Fruit fly (Drosophila melanogaster): ENCODE results near the gene Rlb1.
A peak's percentile ranks its signal among the peaks of the same experiment; 100 is the strongest.

Gene Rlb1

dm6 chr3R:9500193-9501051 lies 12.7 kb upstream of the Rlb1 start:
- TF ChIP-seq CG8478 (optimal IDR thresholded peaks at IDR 0.05) (no peak), pan (optimal IDR thresholded peaks at IDR 0.05) (no peak), EcR (GFP tag; optimal IDR thresholded peaks at IDR 0.05) (no peak), usp (GFP tag; optimal IDR thresholded peaks at IDR 0.05) (no peak), psq (optimal IDR thresholded peaks at IDR 0.05) (no peak), Dll (optimal IDR thresholded peaks at IDR 0.05) (no peak)

- TF ChIP-seq psq (optimal IDR thresholded peaks at IDR 0.05): no peak
- TF ChIP-seq Dll (optimal IDR thresholded peaks at IDR 0.05): no peak
- TF ChIP-seq pan (optimal IDR thresholded peaks at IDR 0.05): no peak
- no peak for TF ChIP-seq EcR (GFP tag; optimal IDR thresholded peaks at IDR 0.05)
- no peak for TF ChIP-seq CG8478 (optimal IDR thresholded peaks at IDR 0.05)
Measured at dm6 chr3R:9501489-9502415, 11.4 kb upstream of the Rlb1 start.

dm6 chr3R:9502416-9502763 lies 10.7 kb upstream of the Rlb1 start, which contains the start of gene RhoL:
TSS of gene RhoL (minus strand) at chr3R:9502581.
- TF ChIP-seq pan (optimal IDR thresholded peaks at IDR 0.05): no peak
- no peak for TF ChIP-seq CG8478 (optimal IDR thresholded peaks at IDR 0.05)
- no peak for TF ChIP-seq psq (optimal IDR thresholded peaks at IDR 0.05)
- TF ChIP-seq usp (GFP tag; optimal IDR thresholded peaks at IDR 0.05): no peak
- no peak for TF ChIP-seq Dll (optimal IDR thresholded peaks at IDR 0.05)
- TF ChIP-seq EcR (GFP tag; optimal IDR thresholded peaks at IDR 0.05): no peak

- TF ChIP-seq Dll (optimal IDR thresholded peaks at IDR 0.05): no peak
- no peak for TF ChIP-seq CG8478 (optimal IDR thresholded peaks at IDR 0.05)
- no peak for TF ChIP-seq usp (GFP tag; optimal IDR thresholded peaks at IDR 0.05)
- TF ChIP-seq EcR (GFP tag; optimal IDR thresholded peaks at IDR 0.05): peak in 1 of 2 experiments; percentile 16
- no peak for TF ChIP-seq pan (optimal IDR thresholded peaks at IDR 0.05)
- TF ChIP-seq psq (optimal IDR thresholded peaks at IDR 0.05): no peak
Measured at dm6 chr3R:9503329-9504088, 9.6 kb upstream of the Rlb1 start.

- TF ChIP-seq psq (optimal IDR thresholded peaks at IDR 0.05) (no peak), usp (GFP tag; optimal IDR thresholded peaks at IDR 0.05) (no peak), CG8478 (optimal IDR thresholded peaks at IDR 0.05) (no peak), EcR (GFP tag; optimal IDR thresholded peaks at IDR 0.05) (no peak), Dll (optimal IDR thresholded peaks at IDR 0.05) (no peak), pan (optimal IDR thresholded peaks at IDR 0.05) (no peak)
Measured at dm6 chr3R:9504355-9504754, 8.8 kb upstream of the Rlb1 start, which contains the start of gene CG8149. TSS of gene CG8149 (plus strand) at chr3R:9504656.

- TF ChIP-seq Dll (optimal IDR thresholded peaks at IDR 0.05): no peak
- no peak for TF ChIP-seq EcR (GFP tag; optimal IDR thresholded peaks at IDR 0.05)
- TF ChIP-seq usp (GFP tag; optimal IDR thresholded peaks at IDR 0.05): no peak
- TF ChIP-seq pan (optimal IDR thresholded peaks at IDR 0.05): no peak
- no peak for TF ChIP-seq psq (optimal IDR thresholded peaks at IDR 0.05)
- no peak for TF ChIP-seq CG8478 (optimal IDR thresholded peaks at IDR 0.05)
Measured at dm6 chr3R:9510070-9510518, 3.0 kb upstream of the Rlb1 start, which contains the start of gene rump. TSS of gene rump (minus strand) at chr3R:9510324.

- TF ChIP-seq EcR (GFP tag; optimal IDR thresholded peaks at IDR 0.05): peak in 1 of 2 experiments; percentile 12
- no peak for TF ChIP-seq usp (GFP tag; optimal IDR thresholded peaks at IDR 0.05)
- peak; percentile 61 for TF ChIP-seq Dll (optimal IDR thresholded peaks at IDR 0.05)
Measured at dm6 chr3R:9512193-9513051, 705 bp upstream of the Rlb1 start.

- no peak for TF ChIP-seq Dll (optimal IDR thresholded peaks at IDR 0.05)
- no peak for TF ChIP-seq CG8478 (optimal IDR thresholded peaks at IDR 0.05)
- TF ChIP-seq pan (optimal IDR thresholded peaks at IDR 0.05): no peak
- TF ChIP-seq psq (optimal IDR thresholded peaks at IDR 0.05): no peak
- TF ChIP-seq EcR (GFP tag; optimal IDR thresholded peaks at IDR 0.05): no peak
- TF ChIP-seq usp (GFP tag; optimal IDR thresholded peaks at IDR 0.05): no peak
Measured at dm6 chr3R:9515860-9516344, 2.8 kb downstream of the Rlb1 start, which contains the start of the genes mRpL47, CG8176 and Kdm3. TSS of gene mRpL47 (minus strand) at chr3R:9515908. TSS of gene CG8176 (plus strand) at chr3R:9516007. TSS of gene Kdm3 (plus strand) at chr3R:9516007.

dm6 chr3R:9516400-9516852 lies 3.3 kb downstream of the Rlb1 start:
- TF ChIP-seq pan (optimal IDR thresholded peaks at IDR 0.05) (no peak), psq (optimal IDR thresholded peaks at IDR 0.05) (no peak), Dll (optimal IDR thresholded peaks at IDR 0.05) (no peak), usp (GFP tag; optimal IDR thresholded peaks at IDR 0.05) (no peak), CG8478 (optimal IDR thresholded peaks at IDR 0.05) (no peak), EcR (GFP tag; optimal IDR thresholded peaks at IDR 0.05) (no peak)

Measured in whole organism.